Worm (Caenorhabditis elegans) whole organism, L1 larva: ENCODE measurements around the gene F22B5.5.

ENCODE experiments used
- aha-1 ChIP-seq: fragments of 150-350 bp; optimal IDR thresholded peaks from 2 replicates; lab custom pipeline; 2014; ENCODE audit warnings: missing biosample characterization, missing genetic modification characterization
- dpl-1 ChIP-seq, 3 experiments: fragments of 150-350 bp in 2 of 3; sonication (generic microtip) in 1 of 3; optimal IDR thresholded peaks; 2 replicates each; lab custom pipeline; 2014 to 2017; ENCODE audit warnings: missing biosample characterization in 3 of 3, missing genetic modification characterization in 3 of 3, missing genetic modification reagents in 3 of 3
- fkh-10 ChIP-seq: sonication (generic microtip); optimal IDR thresholded peaks from 2 replicates; lab custom pipeline; 2017; ENCODE audit warnings: missing biosample characterization, missing genetic modification reagents, missing genetic modification characterization
- lin-39 ChIP-seq: fragments of 150-350 bp; optimal IDR thresholded peaks from 2 replicates; lab custom pipeline; 2014; ENCODE audit warnings: missing biosample characterization, missing genetic modification reagents, missing genetic modification characterization
- nhr-28 ChIP-seq: fragments of 150-350 bp; optimal IDR thresholded peaks from 2 replicates; lab custom pipeline; 2014; ENCODE audit warnings: missing biosample characterization, missing genetic modification characterization
- vab-15 ChIP-seq: sonication (generic microtip); optimal IDR thresholded peaks from 2 replicates; lab custom pipeline; 2017; ENCODE audit warnings: missing genotype, mild to moderate bottlenecking, missing genetic modification characterization, missing compliant biosample characterization
- ztf-11 ChIP-seq, 2 experiments: sonication (generic microtip); optimal IDR thresholded peaks; 2 replicates each; lab custom pipeline; 2016 to 2017; ENCODE audit warnings: missing genetic modification characterization in 2 of 2, missing biosample characterization in 1 of 2, missing compliant biosample characterization in 1 of 2

DNA sequence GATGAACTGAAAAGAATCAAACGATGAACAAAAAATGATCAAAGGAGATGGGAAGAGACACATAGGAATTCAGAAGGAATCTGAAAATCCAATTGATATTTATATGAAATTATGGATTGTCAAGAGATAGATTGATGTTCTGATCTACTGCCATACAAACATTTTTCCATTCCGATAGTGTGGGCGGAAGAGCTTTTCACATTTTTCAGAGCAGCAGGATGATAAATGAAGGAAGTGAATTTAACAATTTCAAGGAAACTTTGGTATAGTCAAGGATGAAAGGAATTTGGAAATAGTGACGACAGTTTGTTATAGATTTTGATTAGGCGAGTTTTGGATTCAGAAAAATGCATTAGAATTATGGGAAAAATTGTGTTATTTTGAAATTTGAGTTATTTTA lies 49.1 kb downstream of the F22B5.5 start, which contains the start of gene ubc-24:
- TF ChIP-seq fkh-10 (GFP tag; lab: Kevin White, UChicago): no peak
- TF ChIP-seq ztf-11 (tag; optimal IDR thresholded peaks at IDR 0.05; lab: Kevin White, UChicago): no peak
- TF ChIP-seq vab-15 (tag; lab: Kevin White, UChicago): no peak
- TF ChIP-seq aha-1 (tag; lab: Kevin White, UChicago): no peak
- no peak for TF ChIP-seq lin-39
- no peak for TF ChIP-seq dpl-1 (GFP tag; optimal IDR thresholded peaks at IDR 0.05; lab: Kevin White, UChicago)
- no peak for TF ChIP-seq nhr-28 (tag; lab: Kevin White, UChicago)
